Fruit fly (Drosophila melanogaster) whole organism, prepupa: ENCODE measurements around the gene CG10993.

Experiments
- CG10631 ChIP-seq: fragments of 200-800 bp; sonication (Bioruptor generic); optimal IDR thresholded peaks from 2 replicates; lab custom pipeline; 2016; ENCODE audit warnings: missing biosample characterization, missing genetic modification characterization
- CG10669 ChIP-seq: fragments of 200-800 bp; sonication (Bioruptor generic); optimal IDR thresholded peaks from 3 replicates; lab custom pipeline; 2018; ENCODE audit warnings: missing biosample characterization, mild to moderate bottlenecking, missing genetic modification characterization, moderate library complexity
- CG11294 ChIP-seq: fragments of 200-800 bp; sonication (Bioruptor generic); IDR thresholded peaks from 2 replicates; pipeline ENCODE4 v1.3.6; 2022; ENCODE audit warnings: missing biosample characterization, missing genetic modification characterization
- CG15336 ChIP-seq: fragments of 200-800 bp; sonication (Bioruptor generic); IDR thresholded peaks from 2 replicates; pipeline ENCODE4 v1.3.6; 2022; ENCODE audit warnings: missing biosample characterization, missing genetic modification characterization
- CG1621 ChIP-seq: fragments of 200-800 bp; sonication (Bioruptor generic); optimal IDR thresholded peaks from 3 replicates; lab custom pipeline; 2018; ENCODE audit warnings: missing biosample characterization, mild to moderate bottlenecking, missing genetic modification characterization
- CG3032 ChIP-seq: fragments of 200-800 bp; optimal IDR thresholded peaks from 2 replicates; lab custom pipeline; 2019; ENCODE audit warnings: missing biosample characterization, mild to moderate bottlenecking, missing genetic modification characterization, moderate library complexity
- CG34406 ChIP-seq: fragments of 200-800 bp; sonication (Bioruptor generic); optimal IDR thresholded peaks from 3 replicates; lab custom pipeline; 2016; ENCODE audit warnings: missing biosample characterization, missing genetic modification characterization
- CG3919 ChIP-seq: fragments of 200-800 bp; sonication (Bioruptor generic); optimal IDR thresholded peaks from 3 replicates; lab custom pipeline; 2016; ENCODE audit warnings: missing biosample characterization, missing genetic modification characterization
- CG6163 ChIP-seq: fragments of 200-800 bp; sonication (Bioruptor generic); IDR thresholded peaks from 3 replicates; pipeline ENCODE4 v1.3.6; 2022; ENCODE audit warnings: missing biosample characterization, missing genetic modification characterization
- CG6276 ChIP-seq: fragments of 200-800 bp; sonication (Bioruptor generic); optimal IDR thresholded peaks from 2 replicates; lab custom pipeline; 2017; ENCODE audit warnings: missing biosample characterization, mild to moderate bottlenecking, missing genetic modification characterization
- CG6792 ChIP-seq: fragments of 200-800 bp; sonication (Bioruptor generic); optimal IDR thresholded peaks from 3 replicates; lab custom pipeline; 2016; ENCODE audit warnings: missing biosample characterization, missing genetic modification characterization
- CG8119 ChIP-seq: fragments of 200-800 bp; sonication (Bioruptor generic); IDR thresholded peaks from 3 replicates; pipeline ENCODE4 v1.3.6; 2022; ENCODE audit warnings: missing biosample characterization, missing genetic modification characterization
- CG8632 ChIP-seq: fragments of 200-800 bp; sonication (Bioruptor generic); optimal IDR thresholded peaks from 3 replicates; lab custom pipeline; 2016; ENCODE audit warnings: missing biosample characterization, missing genetic modification characterization
- CG9139 ChIP-seq: fragments of 200-800 bp; sonication (Bioruptor generic); optimal IDR thresholded peaks from 3 replicates; lab custom pipeline; 2017; ENCODE audit warnings: missing biosample characterization, mild to moderate bottlenecking, missing genetic modification characterization
- Eip75B ChIP-seq: fragments of 200-800 bp; sonication (Bioruptor generic); optimal IDR thresholded peaks from 3 replicates; lab custom pipeline; 2016; ENCODE audit warnings: missing biosample characterization, missing genetic modification characterization
- Eip78C ChIP-seq: fragments of 200-800 bp; sonication (Bioruptor generic); peaks from one replicate; lab custom pipeline; 2016; ENCODE audit warnings: missing biosample characterization, missing genetic modification characterization
- Eip93F ChIP-seq: fragments of 200-800 bp; sonication (Bioruptor generic); optimal IDR thresholded peaks from 2 replicates; lab custom pipeline; 2016; ENCODE audit warnings: missing biosample characterization, mild to moderate bottlenecking, missing genetic modification characterization
- Ets96B ChIP-seq: fragments of 200-800 bp; optimal IDR thresholded peaks from 2 replicates; lab custom pipeline; 2019; ENCODE audit warnings: missing biosample characterization, mild to moderate bottlenecking, missing genetic modification characterization, moderate library complexity
- Met ChIP-seq: fragments of 200-800 bp; sonication (Bioruptor generic); optimal IDR thresholded peaks from 3 replicates; lab custom pipeline; 2016; ENCODE audit warnings: missing biosample characterization, missing genetic modification characterization
- OdsH ChIP-seq: fragments of 200-800 bp; sonication (Bioruptor generic); optimal IDR thresholded peaks from 3 replicates; lab custom pipeline; 2016; ENCODE audit warnings: missing biosample characterization, missing genetic modification characterization
- Smox ChIP-seq: fragments of 200-800 bp; sonication (Bioruptor generic); optimal IDR thresholded peaks from 3 replicates; lab custom pipeline; 2016; ENCODE audit warnings: missing biosample characterization, missing genetic modification characterization
- Sox14 ChIP-seq: fragments of 200-800 bp; sonication (Bioruptor generic); optimal IDR thresholded peaks from 3 replicates; lab custom pipeline; 2016; ENCODE audit warnings: missing biosample characterization, missing genetic modification characterization
- Sox15 ChIP-seq: fragments of 200-800 bp; sonication (Bioruptor generic); optimal IDR thresholded peaks from 3 replicates; lab custom pipeline; 2016; ENCODE audit warnings: missing biosample characterization, missing genetic modification characterization
- achi ChIP-seq: fragments of 200-800 bp; sonication (Bioruptor generic); optimal IDR thresholded peaks from 3 replicates; lab custom pipeline; 2016; ENCODE audit warnings: missing biosample characterization, missing genetic modification characterization
- acj6 ChIP-seq: fragments of 200-800 bp; sonication (Bioruptor generic); optimal IDR thresholded peaks from 3 replicates; lab custom pipeline; 2016; ENCODE audit warnings: missing biosample characterization, missing genetic modification characterization
- cyc ChIP-seq: fragments of 200-800 bp; sonication (Bioruptor generic); optimal IDR thresholded peaks from 3 replicates; lab custom pipeline; 2016; ENCODE audit warnings: missing biosample characterization, missing genetic modification characterization
- dac ChIP-seq: fragments of 200-800 bp; sonication (Bioruptor generic); optimal IDR thresholded peaks from 2 replicates; lab custom pipeline; 2017; ENCODE audit warnings: missing biosample characterization, mild to moderate bottlenecking, missing genetic modification characterization
- dsx ChIP-seq: fragments of 200-800 bp; optimal IDR thresholded peaks from 3 replicates; lab custom pipeline; 2019; ENCODE audit warnings: missing biosample characterization, mild to moderate bottlenecking, missing genetic modification characterization, moderate library complexity; ENCODE audit not compliant: poor library complexity, severe bottlenecking
- eg ChIP-seq: fragments of 200-800 bp; sonication (Bioruptor generic); IDR thresholded peaks from 3 replicates; pipeline ENCODE4 v1.3.6; 2022; ENCODE audit warnings: missing biosample characterization, missing genetic modification characterization
- esn ChIP-seq: fragments of 200-800 bp; sonication (Bioruptor generic); optimal IDR thresholded peaks from 2 replicates; lab custom pipeline; 2016; ENCODE audit warnings: missing biosample characterization, mild to moderate bottlenecking, missing genetic modification characterization, moderate library complexity
- fd85E ChIP-seq: fragments of 200-800 bp; sonication (Bioruptor generic); optimal IDR thresholded peaks from 3 replicates; lab custom pipeline; 2016; ENCODE audit warnings: missing biosample characterization, missing genetic modification characterization
- fkh ChIP-seq: fragments of 200-800 bp; sonication (Bioruptor generic); optimal IDR thresholded peaks from 3 replicates; lab custom pipeline; 2017; ENCODE audit warnings: missing biosample characterization, mild to moderate bottlenecking, missing genetic modification characterization, moderate library complexity
- lz ChIP-seq: fragments of 200-800 bp; sonication (Bioruptor generic); optimal IDR thresholded peaks from 3 replicates; lab custom pipeline; 2016; ENCODE audit warnings: missing biosample characterization, missing genetic modification characterization
- net ChIP-seq: fragments of 200-800 bp; sonication (Bioruptor generic); optimal IDR thresholded peaks from 3 replicates; lab custom pipeline; 2016; ENCODE audit warnings: missing biosample characterization, missing genetic modification characterization
- pdm3 ChIP-seq: fragments of 200-800 bp; sonication (Bioruptor generic); optimal IDR thresholded peaks from 3 replicates; lab custom pipeline; 2016; ENCODE audit warnings: missing biosample characterization, missing genetic modification characterization
- salr ChIP-seq, 2 experiments: fragments of 200-800 bp; sonication (Bioruptor generic); optimal IDR thresholded peaks; 3 replicates each; lab custom pipeline; 2016 to 2018; ENCODE audit warnings: missing biosample characterization in 2 of 2, missing genetic modification characterization in 2 of 2, mild to moderate bottlenecking in 1 of 2
- spab ChIP-seq: fragments of 200-800 bp; sonication (Bioruptor generic); optimal IDR thresholded peaks from 2 replicates; lab custom pipeline; 2017; ENCODE audit warnings: missing biosample characterization, mild to moderate bottlenecking, missing genetic modification characterization, missing genetic modification reagents
- ss ChIP-seq, 2 experiments: fragments of 200-800 bp; sonication (Bioruptor generic); optimal IDR thresholded peaks; 2 replicates in 1 of 2; 3 replicates in 1 of 2; lab custom pipeline; 2017 to 2018; ENCODE audit warnings: mild to moderate bottlenecking in 2 of 2, missing biosample characterization in 2 of 2, missing genetic modification characterization in 2 of 2, moderate library complexity in 1 of 2
- svp ChIP-seq: fragments of 200-800 bp; sonication (Bioruptor generic); peaks from one replicate; lab custom pipeline; 2016; ENCODE audit warnings: missing biosample characterization, missing genetic modification characterization
- topi ChIP-seq: fragments of 200-800 bp; sonication (Bioruptor generic); optimal IDR thresholded peaks from 3 replicates; lab custom pipeline; 2016; ENCODE audit warnings: missing biosample characterization, missing genetic modification characterization
- vri ChIP-seq: fragments of 200-800 bp; sonication (Bioruptor generic); optimal IDR thresholded peaks from 3 replicates; lab custom pipeline; 2016; ENCODE audit warnings: missing biosample characterization, mild to moderate bottlenecking, missing genetic modification characterization

Gene CG10993

dm6 chrX:13762372-13762883 lies 28.5 kb downstream of the CG10993 start, which contains the start of gene rdgB (continued):
- TF ChIP-seq CG3032 (tag; lab: Kevin White, UChicago) (peak; percentile 83), fkh (peak; percentile 23), dac (GFP tag; lab: Kevin White, UChicago) (peak; percentile 81), Sox15 (GFP tag; lab: Kevin White, UChicago) (peak; percentile 84), cyc (peak; percentile 83), CG8632 (GFP tag; lab: Kevin White, UChicago) (peak; percentile 83), Eip75B (GFP tag; lab: Kevin White, UChicago) (peak; percentile 76), CG11294 (GFP tag; lab: Robert Waterston, UW) (peak; percentile 39; the same call in 1 of the 2 replicates), Eip78C (GFP tag; lab: Kevin White, UChicago) (peak; percentile 94), ss (GFP tag; optimal IDR thresholded peaks at IDR 0.05; lab: Kevin White, UChicago) (peak; percentile 4 to 71), CG34406 (GFP tag; lab: Kevin White, UChicago) (peak; percentile 80), Ets96B (tag; lab: Kevin White, UChicago) (peak; percentile 71), salr (GFP tag; optimal IDR thresholded peaks at IDR 0.05; lab: Kevin White, UChicago) (peak in 1 of 2 experiments; percentile 93), eg (GFP tag; lab: Robert Waterston, UW) (peak; percentile 64; the same call in 2 of the 3 replicates), spab (GFP tag; lab: Kevin White, UChicago) (peak; percentile 69), CG3919 (GFP tag; lab: Kevin White, UChicago) (peak; percentile 88)

- TF ChIP-seq Ets96B (tag; lab: Kevin White, UChicago) (no peak), fkh (peak; percentile 29), Sox14 (GFP tag; lab: Kevin White, UChicago) (no peak), CG1621 (peak; percentile 51), Eip93F (GFP tag; lab: Kevin White, UChicago) (no peak), achi (GFP tag; lab: Kevin White, UChicago) (no peak), Smox (GFP tag; lab: Kevin White, UChicago) (no peak)
These were observed 29.0 kb downstream of the CG10993 start for dm6 chrX:13761762-13762371.

dm6 chrX:13758989-13759549 lies 31.8 kb downstream of the CG10993 start, which contains the start of gene Yp3:
Gene Yp3 (plus strand): TSS chrX:13759546.
- TF ChIP-seq salr (GFP tag; optimal IDR thresholded peaks at IDR 0.05; lab: Kevin White, UChicago), result no peak
- no peak for TF ChIP-seq spab (GFP tag; lab: Kevin White, UChicago)
- peak; percentile 38 for TF ChIP-seq svp (GFP tag; lab: Kevin White, UChicago)

dm6 chrX:13756776-13757312 lies 34.1 kb downstream of the CG10993 start, which contains the start of the genes CG32625 and Rtc1:
Gene CG32625 (minus strand): TSS chrX:13756826.
Gene Rtc1 (plus strand): TSS chrX:13757179.
- peak; percentile 38 for TF ChIP-seq acj6
- TF ChIP-seq esn, result peak; percentile 27
- TF ChIP-seq CG10669, result peak; percentile 8
- peak; percentile 1 for TF ChIP-seq CG6792 (GFP tag; lab: Kevin White, UChicago)
- TF ChIP-seq OdsH (GFP tag; lab: Kevin White, UChicago), result peak; percentile 46
- peak; percentile 41 for TF ChIP-seq Met (GFP tag; lab: Kevin White, UChicago)
- no peak for TF ChIP-seq fd85E
- no peak for TF ChIP-seq CG34406 (GFP tag; lab: Kevin White, UChicago)
- peak; percentile 28 for TF ChIP-seq pdm3 (GFP tag; lab: Kevin White, UChicago)
- TF ChIP-seq Smox (GFP tag; lab: Kevin White, UChicago), result peak; percentile 44
- TF ChIP-seq CG9139 (GFP tag; lab: Kevin White, UChicago), result no peak
- peak; percentile 34 for TF ChIP-seq achi (GFP tag; lab: Kevin White, UChicago)
- no peak for TF ChIP-seq dsx
- TF ChIP-seq CG1621, result no peak
- TF ChIP-seq CG10631 (GFP tag; lab: Kevin White, UChicago), result peak; percentile 35
- TF ChIP-seq lz, result peak; percentile 18
- no peak for TF ChIP-seq CG6276 (GFP tag; lab: Kevin White, UChicago)
- peak; percentile 22 for TF ChIP-seq CG3032 (tag; lab: Kevin White, UChicago)
- peak; percentile 55 for TF ChIP-seq svp (GFP tag; lab: Kevin White, UChicago)
- TF ChIP-seq topi (GFP tag; lab: Kevin White, UChicago), result peak; percentile 19
- TF ChIP-seq CG15336 (GFP tag; lab: Robert Waterston, UW), result peak; percentile 37; the same call in 1 of the 2 replicates
- no peak for TF ChIP-seq CG6163 (GFP tag; lab: Robert Waterston, UW)
- no peak for TF ChIP-seq net (GFP tag; lab: Kevin White, UChicago)
- 0 out of 3 replicates have a peak, but pooled peaks have one; percentile 21 for TF ChIP-seq CG8119 (GFP tag; lab: Robert Waterston, UW)
- TF ChIP-seq fkh, result peak; percentile 77
- peak; percentile 75 for TF ChIP-seq Eip78C (GFP tag; lab: Kevin White, UChicago)
- TF ChIP-seq vri (GFP tag; lab: Kevin White, UChicago), result no peak
- TF ChIP-seq Sox14 (GFP tag; lab: Kevin White, UChicago), result no peak
- TF ChIP-seq Ets96B (tag; lab: Kevin White, UChicago), result peak; percentile 13
- TF ChIP-seq Sox15 (GFP tag; lab: Kevin White, UChicago), result no peak
